Worm (Caenorhabditis elegans): ENCODE data around the gene K08F4.12.

ce11 chrIV:10176252-10176730 lies 38.4 kb downstream of the K08F4.12 start, which contains the start of gene rack-1:
- TF ChIP-seq nhr-90 (tag; optimal IDR thresholded peaks at IDR 0.05; ENCODE audit: poor library complexity) (peak; percentile 31), nhr-76 (tag; optimal IDR thresholded peaks at IDR 0.05) (no peak), ztf-4 (tag; optimal IDR thresholded peaks at IDR 0.05) (no peak), blmp-1 (tag; optimal IDR thresholded peaks at IDR 0.05) (peak; percentile 47), sptf-1 (tag; optimal IDR thresholded peaks at IDR 0.05) (no peak), sox-4 (tag; optimal IDR thresholded peaks at IDR 0.05) (no peak), aly-2 (tag; optimal IDR thresholded peaks at IDR 0.05) (no peak), nhr-77 (tag; optimal IDR thresholded peaks at IDR 0.05) (peak; percentile 21), elt-2 (tag; optimal IDR thresholded peaks at IDR 0.05) (peak; percentile 19), snpc-4 (tag; optimal IDR thresholded peaks at IDR 0.05) (peak; percentile 15), ceh-90 (tag; optimal IDR thresholded peaks at IDR 0.05) (no peak), nhr-28 (tag; optimal IDR thresholded peaks at IDR 0.05) (no peak), lin-39 (tag; optimal IDR thresholded peaks at IDR 0.05) (no peak), nhr-237 (tag; optimal IDR thresholded peaks at IDR 0.05) (no peak)
